Worm (Caenorhabditis elegans): ENCODE measurements around the gene exc-6.
A peak's percentile ranks its signal among the peaks of the same experiment; 100 is the strongest.

Gene exc-6

DNA sequence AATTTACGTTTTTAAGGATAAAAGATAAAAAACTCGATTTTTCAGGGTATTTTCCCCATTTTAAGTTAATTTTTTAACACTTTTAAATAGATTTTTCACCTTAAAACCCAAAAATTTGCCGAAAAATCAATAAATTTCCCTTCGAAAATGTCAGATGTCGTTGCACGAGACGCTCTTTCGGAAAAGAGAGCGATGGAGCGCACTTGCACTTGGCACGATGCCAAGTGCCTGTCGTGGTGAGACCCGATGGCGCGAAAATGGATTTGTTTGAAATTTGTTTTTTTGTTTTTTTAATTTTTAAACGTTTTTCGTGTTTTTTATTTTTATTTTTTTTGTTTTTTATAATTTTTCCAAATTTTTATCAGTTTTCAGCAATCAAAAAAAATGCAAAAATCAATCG is 22.5 kb upstream of the exc-6 start, which contains the start of the genes rab-18 and kbp-4 (continued):
- TF ChIP-seq daf-19 (GFP tag; conservative IDR thresholded peaks at IDR 0.05) (no peak), ces-1 (GFP tag; optimal IDR thresholded peaks at IDR 0.05) (no peak), madf-5 (GFP tag; IDR thresholded peaks at IDR 0.05) (no peak), daf-16 (GFP tag; optimal IDR thresholded peaks at IDR 0.05) (peak; percentile 25 to 76), daf-16 (tag; optimal IDR thresholded peaks at IDR 0.05) (peak; percentile 77), spr-3 (GFP tag; optimal IDR thresholded peaks at IDR 0.05) (no peak), nhr-10 (tag; optimal IDR thresholded peaks at IDR 0.05) (peak; percentile 6), nhr-77 (tag; optimal IDR thresholded peaks at IDR 0.05) (peak; percentile 97), ama-1 (optimal IDR thresholded peaks at IDR 0.05) (peak; percentile 68), zfp-2 (tag; optimal IDR thresholded peaks at IDR 0.05) (peak; percentile 88), lin-1 (GFP tag; IDR thresholded peaks at IDR 0.05) (peak; percentile 39; the same call in 1 of the 2 replicates), nhr-28 (tag; optimal IDR thresholded peaks at IDR 0.05) (peak; percentile 88), unc-130 (GFP tag; optimal IDR thresholded peaks at IDR 0.05) (peak; percentile 90), tag-97 (GFP tag; IDR thresholded peaks at IDR 0.05) (no peak), lin-29 (GFP tag; IDR thresholded peaks at IDR 0.05) (no peak), pqm-1 (tag; optimal IDR thresholded peaks at IDR 0.05) (peak; percentile 38), hif-1 (tag; optimal IDR thresholded peaks at IDR 0.05) (peak in 1 of 2 experiments; percentile 71), madf-9 (GFP tag; conservative IDR thresholded peaks at IDR 0.05) (no peak), mxl-3 (GFP tag; optimal IDR thresholded peaks at IDR 0.05) (peak; percentile 58), D1046.2 (GFP tag; IDR thresholded peaks at IDR 0.05) (no peak), ceh-82 (tag; optimal IDR thresholded peaks at IDR 0.05) (no peak), F44E2.7 (GFP tag; IDR thresholded peaks at IDR 0.05) (no peak), ceh-44 (GFP tag; IDR thresholded peaks at IDR 0.05) (no peak), F26F4.8 (GFP tag; conservative IDR thresholded peaks at IDR 0.05) (no peak), snpc-1.2 (GFP tag; IDR thresholded peaks at IDR 0.05) (0 out of 2 replicates have a peak, but pooled peaks have one; percentile 20), zip-2 (tag; optimal IDR thresholded peaks at IDR 0.05) (peak; percentile 49), F49E8.2 (tag; optimal IDR thresholded peaks at IDR 0.05; ENCODE audit: borderline replicate concordance) (peak; percentile 79), tra-1 (GFP tag; IDR thresholded peaks at IDR 0.05) (no peak; the same call in 1 of the 2 replicates), dmd-9 (GFP tag; IDR thresholded peaks at IDR 0.05) (0 out of 2 replicates have a peak, but pooled peaks have one; percentile 39), hlh-30 (tag; optimal IDR thresholded peaks at IDR 0.05; ENCODE audit: insufficient read depth) (peak; percentile 100), sdz-12 (GFP tag; optimal IDR thresholded peaks at IDR 0.05) (no peak), fkh-10 (GFP tag; optimal IDR thresholded peaks at IDR 0.05) (peak; percentile 53), jun-1 (tag; optimal IDR thresholded peaks at IDR 0.05) (no peak), spr-1 (tag; optimal IDR thresholded peaks at IDR 0.05) (peak; percentile 76), daf-12 (tag; optimal IDR thresholded peaks at IDR 0.05) (no peak), nhr-41 (GFP tag; IDR thresholded peaks at IDR 0.05) (no peak), lim-7 (GFP tag; IDR thresholded peaks at IDR 0.05) (no peak), zip-11 (GFP tag; IDR thresholded peaks at IDR 0.05) (no peak), mep-1 (tag; optimal IDR thresholded peaks at IDR 0.05) (peak; percentile 98), nhr-111 (GFP tag; optimal IDR thresholded peaks at IDR 0.05) (no peak), egl-27 (tag; optimal IDR thresholded peaks at IDR 0.05) (no peak), rbr-2 (tag; optimal IDR thresholded peaks at IDR 0.05) (peak; percentile 93), saeg-2 (GFP tag; IDR thresholded peaks at IDR 0.05) (no peak), php-3 (GFP tag; IDR thresholded peaks at IDR 0.05) (no peak), ztf-11 (tag; optimal IDR thresholded peaks at IDR 0.05) (no peak), snpc-4 (tag; optimal IDR thresholded peaks at IDR 0.05) (no peak), ZK337.2 (GFP tag; IDR thresholded peaks at IDR 0.05) (no peak), pha-4 (GFP tag; IDR thresholded peaks at IDR 0.05) (peak; percentile 79), pha-4 (tag; optimal IDR thresholded peaks at IDR 0.05) (peak; percentile 34), lin-38 (GFP tag; IDR thresholded peaks at IDR 0.05) (peak; percentile 99), hmg-1.1 (GFP tag; IDR thresholded peaks at IDR 0.05) (peak; percentile 83), mdt-29 (GFP tag; IDR thresholded peaks at IDR 0.05) (peak; percentile 70; the same call in 1 of the 2 replicates), daf-8 (GFP tag; IDR thresholded peaks at IDR 0.05) (no peak)
